Worm (Caenorhabditis elegans) whole organism, early embryonic: ENCODE measurements around the gene rfp-1.
A peak's percentile ranks its signal among the peaks of the same experiment; 100 is the strongest.
"Not testable (repeated sequence)": the region's sequence is repeated elsewhere in the genome, so short reads cannot be mapped to it uniquely, and the experiment has no call there.

ENCODE experiments used
- B0310.2 ChIP-seq: sonication (generic microtip); optimal IDR thresholded peaks from 2 replicates; lab custom pipeline; 2016; ENCODE audit warnings: mild to moderate bottlenecking, missing genetic modification characterization, missing compliant biosample characterization
- F13C5.2 ChIP-seq: sonication (generic microtip); optimal IDR thresholded peaks from 2 replicates; lab custom pipeline; 2017; ENCODE audit warnings: mild to moderate bottlenecking, missing genetic modification characterization, inconsistent platforms, missing compliant biosample characterization
- aly-1 ChIP-seq: sonication (generic microtip); optimal IDR thresholded peaks from 2 replicates; lab custom pipeline; 2016; ENCODE audit warnings: missing genetic modification characterization, missing compliant biosample characterization
- ama-1 ChIP-seq: fragments of 150-350 bp; optimal IDR thresholded peaks from 2 replicates; lab custom pipeline; 2014
- ceh-13 ChIP-seq: fragments of 200-800 bp; sonication (Bioruptor generic); optimal IDR thresholded peaks from 2 replicates; lab custom pipeline; 2018; ENCODE audit warnings: mild to moderate bottlenecking, missing genetic modification characterization, missing compliant biosample characterization
- ceh-36 ChIP-seq: sonication (generic microtip); optimal IDR thresholded peaks from 2 replicates; lab custom pipeline; 2016; ENCODE audit warnings: missing genetic modification characterization, inconsistent platforms, missing compliant biosample characterization
- ets-7 ChIP-seq: sonication (generic microtip); optimal IDR thresholded peaks from 2 replicates; lab custom pipeline; 2016; ENCODE audit warnings: missing genotype, missing genetic modification characterization, missing compliant biosample characterization
- flt-1 ChIP-seq: fragments of 200-800 bp; sonication (Bioruptor generic); IDR thresholded peaks from 2 replicates; pipeline ENCODE4 v1.3.6; 2022; ENCODE audit warnings: missing genetic modification characterization, missing compliant biosample characterization
- hmbx-1 ChIP-seq: sonication (generic microtip); optimal IDR thresholded peaks from 2 replicates; lab custom pipeline; 2016; ENCODE audit warnings: mild to moderate bottlenecking, missing genetic modification characterization, missing compliant biosample characterization
- hmg-4 ChIP-seq: fragments of 200-800 bp; sonication (Bioruptor generic); optimal IDR thresholded peaks from 2 replicates; lab custom pipeline; 2018; ENCODE audit warnings: mild to moderate bottlenecking, missing genetic modification characterization, missing compliant biosample characterization
- hnd-1 ChIP-seq: sonication (generic microtip); optimal IDR thresholded peaks from 2 replicates; lab custom pipeline; 2016; ENCODE audit warnings: missing genetic modification characterization, missing compliant biosample characterization
- pes-1 ChIP-seq: fragments of 200-800 bp; sonication (Bioruptor generic); IDR thresholded peaks from 2 replicates; pipeline ENCODE4 v1.3.6; 2022; ENCODE audit warnings: missing genetic modification reagents, missing genetic modification characterization, missing compliant biosample characterization
- scrt-1 ChIP-seq: fragments of 200-800 bp; sonication (Bioruptor generic); IDR thresholded peaks from 2 replicates; pipeline ENCODE4 v1.3.6; 2022; ENCODE audit warnings: missing genetic modification characterization, missing compliant biosample characterization
- sea-1 ChIP-seq: fragments of 200-800 bp; sonication (Bioruptor generic); conservative IDR thresholded peaks from 2 replicates; pipeline ENCODE4 v1.3.6; 2022; ENCODE audit warnings: missing genetic modification characterization, missing compliant biosample characterization
- tbx-11 ChIP-seq: fragments of 200-800 bp; sonication (Bioruptor generic); IDR thresholded peaks from 2 replicates; pipeline ENCODE4 v1.3.6; 2022; ENCODE audit warnings: missing genetic modification characterization, missing compliant biosample characterization
- tbx-37 ChIP-seq: fragments of 200-800 bp; sonication (Bioruptor generic); conservative IDR thresholded peaks from 2 replicates; pipeline ENCODE4 v1.3.6; 2022; ENCODE audit warnings: missing genetic modification reagents, missing genetic modification characterization, missing compliant biosample characterization
- tra-4 ChIP-seq: sonication (generic microtip); optimal IDR thresholded peaks from 2 replicates; lab custom pipeline; 2017; ENCODE audit warnings: missing genetic modification characterization, missing compliant biosample characterization

rfp-1 gene

ce11 chrIII:8344283-8344682 lies 14.1 kb upstream of the rfp-1 start, which contains the start of gene ZC262.7:
Gene ZC262.7, minus strand, starts transcription at chrIII:8344336.
- TF ChIP-seq tra-4 (tag; lab: Kevin White, UChicago); hnd-1 (tag; lab: Kevin White, UChicago); sea-1 (GFP tag; lab: Robert Waterston, UW): not testable (repeated sequence)

DNA sequence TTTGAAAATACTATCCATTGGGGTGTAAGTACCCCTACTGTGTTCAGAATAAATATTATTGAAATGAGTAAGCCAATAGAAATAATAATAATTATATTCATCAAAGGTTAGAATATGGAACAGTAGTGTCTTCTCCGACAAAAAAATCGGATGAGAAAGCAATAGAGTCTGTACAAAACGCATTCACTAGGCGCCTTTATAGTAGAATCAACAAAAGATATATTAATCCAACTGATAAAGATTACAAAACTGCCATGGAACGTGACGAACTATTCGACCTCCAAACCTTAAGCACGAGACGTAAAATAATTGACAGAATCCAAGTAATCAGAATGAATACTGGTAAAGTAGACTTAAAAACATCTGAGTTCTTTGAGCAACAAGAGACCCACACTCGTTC lies 10.6 kb upstream of the rfp-1 start, which contains the start of gene clc-29:
Gene clc-29 (minus strand): TSS at position 101 of the 400 bp plus-strand sequence.
- TF ChIP-seq ceh-13; ets-7; ceh-36 (tag; lab: Kevin White, UChicago): not testable (repeated sequence)

- TF ChIP-seq flt-1 (GFP tag; lab: Robert Waterston, UW) (no peak), hmg-4 (GFP tag; lab: Kevin White, UChicago) (peak; percentile 63)
Measured at ce11 chrIII:8354644-8355461, 3.6 kb upstream of the rfp-1 start, which contains the start of gene unc-116. Gene unc-116, minus strand, starts transcription at chrIII:8355174.

DNA sequence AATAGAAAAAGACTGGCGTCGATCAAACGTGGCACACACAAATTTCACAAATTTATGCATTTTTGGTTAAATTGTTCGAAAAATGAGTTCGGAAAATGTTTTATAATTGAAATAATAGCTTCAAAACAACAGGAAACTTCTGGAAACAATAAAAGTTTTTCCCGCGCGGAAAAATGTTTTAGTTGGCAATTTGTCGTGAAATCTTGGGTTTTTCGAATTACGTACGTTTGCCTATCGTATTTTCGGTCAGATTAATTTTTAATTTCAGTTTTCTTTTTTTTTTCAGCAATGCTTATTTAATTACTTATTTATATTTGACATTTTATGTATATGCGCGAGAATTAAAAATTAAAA lies 3.0 kb upstream of the rfp-1 start:
- TF ChIP-seq ceh-36 (tag; lab: Kevin White, UChicago) (no peak), ceh-13 (no peak), hmg-4 (GFP tag; lab: Kevin White, UChicago) (no peak), flt-1 (GFP tag; lab: Robert Waterston, UW) (no peak), hmbx-1 (tag; lab: Kevin White, UChicago) (no peak), sea-1 (GFP tag; lab: Robert Waterston, UW) (no peak), ama-1 (lab: Kevin White, UChicago) (no peak), F13C5.2 (no peak), ets-7 (no peak), B0310.2 (no peak), tbx-11 (GFP tag; lab: Robert Waterston, UW) (no peak), hnd-1 (tag; lab: Kevin White, UChicago) (no peak), aly-1 (tag; lab: Kevin White, UChicago) (no peak), tra-4 (tag; lab: Kevin White, UChicago) (no peak), pes-1 (GFP tag; lab: Robert Waterston, UW) (no peak), tbx-37 (no peak), scrt-1 (GFP tag; lab: Robert Waterston, UW) (no peak)

- TF ChIP-seq hmg-4 (GFP tag; lab: Kevin White, UChicago) (peak; percentile 78), aly-1 (tag; lab: Kevin White, UChicago) (peak; percentile 72), F13C5.2 (peak; percentile 49), ama-1 (lab: Kevin White, UChicago) (no peak)
Measured at ce11 chrIII:8356407-8356881, 2.0 kb upstream of the rfp-1 start.

DNA sequence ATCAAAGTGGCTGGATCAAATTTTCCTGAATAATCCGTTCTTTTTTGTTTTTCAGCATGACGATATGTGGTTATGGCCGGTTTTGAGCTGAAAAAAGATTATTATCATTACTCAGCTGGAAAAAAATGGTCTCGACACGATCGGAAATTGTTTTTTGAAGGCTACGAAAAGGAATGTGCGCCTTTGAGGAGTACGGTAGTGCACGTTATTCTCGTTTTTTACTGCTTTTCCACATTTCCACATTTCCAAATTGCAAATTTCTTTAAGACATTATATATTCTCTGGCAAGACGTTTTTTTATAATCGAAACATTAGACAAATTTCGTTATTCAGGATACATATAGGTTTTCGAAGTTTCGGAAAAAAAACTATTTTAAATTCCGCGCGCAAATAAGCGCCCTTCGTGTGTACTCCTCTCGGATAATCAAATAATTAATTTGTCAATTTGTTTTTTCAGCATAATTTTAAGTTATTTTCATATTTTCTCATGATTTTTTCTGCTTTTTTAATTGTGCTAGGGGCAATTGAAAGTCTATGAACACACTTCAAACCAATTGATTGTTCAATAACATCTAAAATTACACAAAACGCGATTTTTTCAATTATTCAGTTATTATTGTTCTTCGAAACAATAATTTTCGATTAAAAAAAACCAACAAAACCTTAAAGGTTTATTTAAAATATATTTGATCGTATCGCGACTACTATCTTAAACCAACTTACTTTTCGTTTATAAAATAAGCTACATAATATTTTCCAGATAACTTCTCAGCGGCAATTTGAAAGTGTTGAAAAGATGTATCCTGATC lies 5.0 kb downstream of the rfp-1 start, which contains the start of gene R05D3.3:
Gene R05D3.3 (plus strand): TSS at position 759 of the 809 bp plus-strand sequence.
- no peak for TF ChIP-seq F13C5.2
- TF ChIP-seq hnd-1 (tag; lab: Kevin White, UChicago): no peak
- TF ChIP-seq ceh-36 (tag; lab: Kevin White, UChicago): no peak
- no peak for TF ChIP-seq tbx-37
- TF ChIP-seq aly-1 (tag; lab: Kevin White, UChicago): no peak
- no peak for TF ChIP-seq sea-1 (GFP tag; lab: Robert Waterston, UW)
- no peak for TF ChIP-seq ets-7
- TF ChIP-seq tra-4 (tag; lab: Kevin White, UChicago): no peak
- TF ChIP-seq flt-1 (GFP tag; lab: Robert Waterston, UW): no peak
- TF ChIP-seq B0310.2: no peak
- no peak for TF ChIP-seq ama-1 (lab: Kevin White, UChicago)
- TF ChIP-seq ceh-13: no peak
- TF ChIP-seq tbx-11 (GFP tag; lab: Robert Waterston, UW): no peak

ce11 chrIII:8368619-8369018 lies 10.2 kb downstream of the rfp-1 start, which contains the start of gene R05D3.9:
Gene R05D3.9, minus strand, starts transcription at chrIII:8368719.
- TF ChIP-seq ceh-13: no peak
- TF ChIP-seq tbx-11 (GFP tag; lab: Robert Waterston, UW): no peak
- TF ChIP-seq flt-1 (GFP tag; lab: Robert Waterston, UW): no peak

- no peak for TF ChIP-seq tbx-11 (GFP tag; lab: Robert Waterston, UW)
- no peak for TF ChIP-seq flt-1 (GFP tag; lab: Robert Waterston, UW)
- TF ChIP-seq tbx-37: no peak
- TF ChIP-seq F13C5.2: no peak
- no peak for TF ChIP-seq tra-4 (tag; lab: Kevin White, UChicago)
- no peak for TF ChIP-seq hmbx-1 (tag; lab: Kevin White, UChicago)
- no peak for TF ChIP-seq scrt-1 (GFP tag; lab: Robert Waterston, UW)
- no peak for TF ChIP-seq ama-1 (lab: Kevin White, UChicago)
Measured at ce11 chrIII:8369172-8369571, 10.8 kb downstream of the rfp-1 start.
